Worm (Caenorhabditis elegans): Measurements from ENCODE around the gene pacs-1.

DNA sequence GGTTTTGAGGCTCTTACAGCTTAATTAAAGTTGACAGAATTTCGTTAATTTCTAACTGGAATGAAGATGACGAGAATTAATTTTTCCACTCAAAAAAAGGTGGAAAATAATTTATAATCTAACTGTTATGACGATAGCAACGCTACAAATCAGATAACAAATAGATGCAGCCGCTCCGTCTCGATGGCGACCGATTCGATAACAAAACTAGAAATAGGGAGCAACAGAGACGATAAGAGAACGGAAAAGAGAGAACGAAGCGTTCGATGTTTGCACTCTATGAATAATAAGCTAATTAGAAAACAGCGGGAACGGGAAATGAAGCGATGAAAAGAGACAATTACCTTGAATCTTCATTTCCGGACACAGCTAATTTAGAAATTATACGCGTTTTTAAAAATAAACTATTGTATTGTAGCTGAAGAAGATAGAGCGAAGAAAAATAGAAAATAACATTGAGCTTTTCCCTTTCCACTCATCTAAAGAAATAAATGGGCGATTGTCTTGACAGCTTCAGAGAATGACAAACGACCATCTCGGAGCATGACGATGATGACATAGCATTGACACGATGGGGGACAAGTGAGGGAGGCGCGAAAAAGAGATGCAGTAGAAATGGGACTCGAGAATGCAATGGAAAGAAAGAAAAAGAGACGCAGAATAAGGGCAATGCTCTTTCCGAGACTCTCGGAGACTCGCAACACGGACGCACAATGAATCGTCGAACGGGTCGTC, 1.8 kb upstream of the pacs-1 start:
- TF ChIP-seq W03F9.2 (tag; optimal IDR thresholded peaks at IDR 0.05) (no peak), him-1 (tag; optimal IDR thresholded peaks at IDR 0.05) (peak; percentile 57)

All from whole organism, L4/young adult.